Worm (Caenorhabditis elegans) whole organism, L4 larva: ENCODE data around the gene T13C2.3.

ENCODE experiments used
- F49E8.2 ChIP-seq: sonication (generic microtip); optimal IDR thresholded peaks from 2 replicates; lab custom pipeline; 2016; ENCODE audit warnings: missing compliant biosample characterization, mild to moderate bottlenecking, missing genetic modification characterization, borderline replicate concordance
- aly-2 ChIP-seq: sonication (generic microtip); optimal IDR thresholded peaks from 2 replicates; lab custom pipeline; 2018; ENCODE audit warnings: missing biosample characterization, missing genetic modification characterization
- ceh-20 ChIP-seq: fragments of 200-800 bp; sonication (Bioruptor generic); IDR thresholded peaks from 2 replicates; pipeline ENCODE4 v1.3.6; 2022; ENCODE audit warnings: missing genetic modification reagents, missing genetic modification characterization, missing compliant biosample characterization
- daf-8 ChIP-seq: fragments of 200-800 bp; sonication (Bioruptor generic); IDR thresholded peaks from 2 replicates; pipeline ENCODE4 v1.3.6; 2022; ENCODE audit warnings: missing genetic modification characterization, missing compliant biosample characterization
- lin-13 ChIP-seq: fragments of 150-350 bp; optimal IDR thresholded peaks from 2 replicates; lab custom pipeline; 2014; ENCODE audit warnings: missing biosample characterization, missing genetic modification reagents, missing genetic modification characterization
- lir-3 ChIP-seq: sonication (generic microtip); optimal IDR thresholded peaks from 2 replicates; lab custom pipeline; 2016; ENCODE audit warnings: mild to moderate bottlenecking, missing genetic modification characterization, missing compliant biosample characterization
- nhr-28 ChIP-seq: fragments of 150-350 bp; optimal IDR thresholded peaks from 2 replicates; lab custom pipeline; 2014; ENCODE audit warnings: missing biosample characterization, missing genetic modification characterization
- nhr-77 ChIP-seq: fragments of 150-350 bp; optimal IDR thresholded peaks from 2 replicates; lab custom pipeline; 2014; ENCODE audit warnings: missing biosample characterization, missing genetic modification characterization
- tag-97 ChIP-seq: fragments of 200-800 bp; sonication (Bioruptor generic); IDR thresholded peaks from 2 replicates; pipeline ENCODE4 v1.3.6; 2022; ENCODE audit warnings: missing genetic modification characterization, missing compliant biosample characterization
- unc-62 ChIP-seq, 3 experiments: fragments of 150-350 bp in 1 of 3; sonication (generic microtip); optimal IDR thresholded peaks in 2 of 3; peaks in 1 of 3; 1 replicate in 1 of 3; 2 replicates in 2 of 3; lab custom pipeline; 2014 to 2017; ENCODE audit warnings: missing biosample characterization in 3 of 3, missing genetic modification characterization in 3 of 3, missing genetic modification reagents in 3 of 3, missing genotype in 1 of 3
- ztf-11 ChIP-seq: fragments of 150-350 bp; optimal IDR thresholded peaks from 2 replicates; lab custom pipeline; 2014; ENCODE audit warnings: missing biosample characterization, missing genetic modification characterization

- TF ChIP-seq ztf-11 (tag; lab: Kevin White, UChicago) (no peak), unc-62 (GFP tag; optimal IDR thresholded peaks at IDR 0.05 in 1 of 2; lab: Kevin White, UChicago) (no peak), unc-62 (tag; optimal IDR thresholded peaks at IDR 0.05; lab: Kevin White, UChicago) (no peak), nhr-77 (no peak), lir-3 (tag; lab: Kevin White, UChicago) (no peak), ceh-20 (GFP tag; lab: Robert Waterston, UW) (no peak), lin-13 (GFP tag; lab: Kevin White, UChicago) (no peak), tag-97 (GFP tag; lab: Robert Waterston, UW) (no peak), aly-2 (no peak), F49E8.2 (tag; lab: Kevin White, UChicago) (no peak), daf-8 (GFP tag; lab: Robert Waterston, UW) (no peak), nhr-28 (tag; lab: Kevin White, UChicago) (no peak)
Measured at ce11 chrII:6772482-6772881, 16.6 kb upstream of the T13C2.3 start.
